Worm (Caenorhabditis elegans): ENCODE measurements around the gene ZK455.5.
A peak's percentile ranks its signal among the peaks of the same experiment; 100 is the strongest.

The ZK455.5 gene

ce11 chrX:11326827-11327226 is at the start of gene ZK455.5:
ZK455.5 (minus strand) TSS chrX:11326927.
- TF ChIP-seq blmp-1 (tag; optimal IDR thresholded peaks at IDR 0.05) (peak; percentile 14), lin-14 (GFP tag; optimal IDR thresholded peaks at IDR 0.05) (no peak)

- TF ChIP-seq lin-39 (tag; optimal IDR thresholded peaks at IDR 0.05) (no peak), rnt-1 (tag; optimal IDR thresholded peaks at IDR 0.05) (no peak), dsc-1 (tag; optimal IDR thresholded peaks at IDR 0.05) (peak; percentile 23), nhr-77 (tag; optimal IDR thresholded peaks at IDR 0.05) (no peak), Y116A8C.19 (tag; optimal IDR thresholded peaks at IDR 0.05; ENCODE audit: borderline replicate concordance) (no peak), ceh-88 (GFP tag; IDR thresholded peaks at IDR 0.05) (no peak), skn-1 (tag; optimal IDR thresholded peaks at IDR 0.05) (no peak), dpl-1 (GFP tag; optimal IDR thresholded peaks at IDR 0.05) (no peak), tbx-2 (tag; optimal IDR thresholded peaks at IDR 0.05) (no peak), C16A3.4 (tag; optimal IDR thresholded peaks at IDR 0.05) (no peak), sup-37 (GFP tag; optimal IDR thresholded peaks at IDR 0.05) (no peak), sptf-1 (tag; optimal IDR thresholded peaks at IDR 0.05) (no peak), efl-3 (GFP tag; optimal IDR thresholded peaks at IDR 0.05) (no peak), ceh-63 (GFP tag; optimal IDR thresholded peaks at IDR 0.05) (no peak), hlh-4 (tag; optimal IDR thresholded peaks at IDR 0.05) (peak; percentile 66)
Measured at ce11 chrX:11375509-11375908, 48.8 kb upstream of the ZK455.5 start, which contains the start of gene F42E11.3. F42E11.3 (minus strand) TSS chrX:11375609.

ce11 chrX:11370090-11370489 is 43.4 kb upstream of the ZK455.5 start:
- TF ChIP-seq egl-13 (tag; optimal IDR thresholded peaks at IDR 0.05) = no peak
- TF ChIP-seq nhr-71 (tag; optimal IDR thresholded peaks at IDR 0.05) = no peak
- TF ChIP-seq nhr-28 (tag; optimal IDR thresholded peaks at IDR 0.05) = no peak
- TF ChIP-seq efl-1 (optimal IDR thresholded peaks at IDR 0.05) = no peak
- no peak for TF ChIP-seq efl-1 (GFP tag; optimal IDR thresholded peaks at IDR 0.05 in 1 of 2)
- TF ChIP-seq unc-62 (GFP tag; optimal IDR thresholded peaks at IDR 0.05) = no peak
- no peak for TF ChIP-seq lin-13 (GFP tag; optimal IDR thresholded peaks at IDR 0.05)
- TF ChIP-seq unc-98 (GFP tag; IDR thresholded peaks at IDR 0.05) = no peak
- TF ChIP-seq snpc-4 (tag; optimal IDR thresholded peaks at IDR 0.05) = no peak
- no peak for TF ChIP-seq hpl-2 (GFP tag; optimal IDR thresholded peaks at IDR 0.05)
- TF ChIP-seq nhr-85 (tag) = no peak
- TF ChIP-seq lir-3 (tag; optimal IDR thresholded peaks at IDR 0.05; ENCODE audit: poor library complexity) = no peak
- TF ChIP-seq jun-1 (tag; optimal IDR thresholded peaks at IDR 0.05) = no peak
- no peak for TF ChIP-seq ztf-11 (tag; optimal IDR thresholded peaks at IDR 0.05)
- TF ChIP-seq nhr-77 (tag; optimal IDR thresholded peaks at IDR 0.05) = no peak
- TF ChIP-seq ceh-63 (GFP tag; optimal IDR thresholded peaks at IDR 0.05) = no peak
- no peak for TF ChIP-seq ceh-88 (GFP tag; IDR thresholded peaks at IDR 0.05)
- TF ChIP-seq mef-2 (tag; optimal IDR thresholded peaks at IDR 0.05) = no peak

ce11 chrX:11368845-11369244 is 42.1 kb upstream of the ZK455.5 start:
- TF ChIP-seq zip-4 (GFP tag; optimal IDR thresholded peaks at IDR 0.05) = no peak
- TF ChIP-seq efl-1 (optimal IDR thresholded peaks at IDR 0.05) = no peak
- peak in 1 of 2 experiments; percentile 39 for TF ChIP-seq efl-1 (GFP tag; optimal IDR thresholded peaks at IDR 0.05 in 1 of 2)
- TF ChIP-seq nhr-71 (tag; optimal IDR thresholded peaks at IDR 0.05) = peak; percentile 25
- no peak for TF ChIP-seq nhr-76 (tag; optimal IDR thresholded peaks at IDR 0.05)
- TF ChIP-seq ztf-11 (tag; optimal IDR thresholded peaks at IDR 0.05) = peak in 1 of 2 experiments; percentile 37
- TF ChIP-seq lir-3 (tag; optimal IDR thresholded peaks at IDR 0.05; ENCODE audit: poor library complexity) = no peak
- TF ChIP-seq elt-3 (tag; optimal IDR thresholded peaks at IDR 0.05) = no peak
- no peak for TF ChIP-seq nhr-47 (tag; optimal IDR thresholded peaks at IDR 0.05)
- TF ChIP-seq vab-15 (tag; optimal IDR thresholded peaks at IDR 0.05) = peak; percentile 10
- no peak for TF ChIP-seq mab-9 (GFP tag; IDR thresholded peaks at IDR 0.05)
- peak; percentile 46 for TF ChIP-seq dsc-1 (tag; optimal IDR thresholded peaks at IDR 0.05)
- no peak for TF ChIP-seq snu-23 (GFP tag; optimal IDR thresholded peaks at IDR 0.05)
- TF ChIP-seq nhr-90 (tag; optimal IDR thresholded peaks at IDR 0.05; ENCODE audit: poor library complexity) = no peak
- no peak for TF ChIP-seq zag-1 (tag; optimal IDR thresholded peaks at IDR 0.05)
- TF ChIP-seq lin-35 (GFP tag; optimal IDR thresholded peaks at IDR 0.05) = no peak
- TF ChIP-seq snpc-4 (tag; optimal IDR thresholded peaks at IDR 0.05) = no peak
- TF ChIP-seq irx-1 (tag; optimal IDR thresholded peaks at IDR 0.05) = no peak
- TF ChIP-seq lin-14 (GFP tag; optimal IDR thresholded peaks at IDR 0.05) = peak; percentile 33
- TF ChIP-seq sox-4 (tag; optimal IDR thresholded peaks at IDR 0.05) = no peak
- TF ChIP-seq jun-1 (tag; optimal IDR thresholded peaks at IDR 0.05) = no peak

Measured in whole organism, L1 larva.